Worm (Caenorhabditis elegans) whole organism, L4/young adult: ENCODE measurements around the gene str-200.

Experiments used
- W03F9.2 ChIP-seq: fragments of 150-350 bp; optimal IDR thresholded peaks from 2 replicates; lab custom pipeline; 2014; ENCODE audit warnings: missing biosample characterization, missing genetic modification characterization
- him-1 ChIP-seq: sonication (generic microtip); optimal IDR thresholded peaks from 2 replicates; lab custom pipeline; 2016; ENCODE audit warnings: missing genotype, missing genetic modification reagents, missing genetic modification characterization, missing compliant biosample characterization

- no peak for TF ChIP-seq him-1 (tag; lab: Kevin White, UChicago)
- no peak for TF ChIP-seq W03F9.2
Observed at ce11 chrV:17449836-17450235, 8.1 kb downstream of the str-200 start.
